Worm (Caenorhabditis elegans) whole organism, young adult: Measurements from ENCODE around the gene srw-98.

Experiments used
- F49E8.2 ChIP-seq: sonication (generic microtip); optimal IDR thresholded peaks from 3 replicates; lab custom pipeline; 2017; ENCODE audit warnings: missing genetic modification characterization, mild to moderate bottlenecking, missing compliant biosample characterization, antibody characterized with exemption, moderate library complexity; ENCODE audit not compliant: insufficient read depth
- ama-1 ChIP-seq, 3 experiments: fragments of 150-350 bp in 1 of 3; sonication (generic microtip) in 2 of 3; optimal IDR thresholded peaks; 2 replicates each; lab custom pipeline; 2014 to 2018; ENCODE audit warnings: missing biosample characterization in 2 of 3, missing genetic modification characterization in 2 of 3, missing genetic modification reagents in 2 of 3
- egl-44 ChIP-seq: fragments of 200-800 bp; sonication (Bioruptor generic); IDR thresholded peaks from 2 replicates; pipeline ENCODE4 v1.3.6; 2022; ENCODE audit warnings: missing genetic modification reagents, missing genetic modification characterization, missing compliant biosample characterization
- hlh-12 ChIP-seq: sonication (generic microtip); optimal IDR thresholded peaks from 2 replicates; lab custom pipeline; 2016; ENCODE audit warnings: missing genetic modification characterization, missing compliant biosample characterization
- snpc-1.3 ChIP-seq: sonication (generic microtip); optimal IDR thresholded peaks from 2 replicates; lab custom pipeline; 2017; ENCODE audit warnings: missing genetic modification characterization, mild to moderate bottlenecking, missing compliant biosample characterization, antibody characterized with exemption, moderate library complexity, missing genotype, missing genetic modification reagents; ENCODE audit not compliant: insufficient read depth
- unc-130 ChIP-seq: sonication (generic microtip); optimal IDR thresholded peaks from 2 replicates; lab custom pipeline; 2016; ENCODE audit warnings: missing genetic modification reagents, missing genetic modification characterization, missing compliant biosample characterization
- unc-62 ChIP-seq: fragments of 150-350 bp; optimal IDR thresholded peaks from 2 replicates; lab custom pipeline; 2014; ENCODE audit warnings: missing biosample characterization, missing genetic modification reagents, missing genetic modification characterization

DNA sequence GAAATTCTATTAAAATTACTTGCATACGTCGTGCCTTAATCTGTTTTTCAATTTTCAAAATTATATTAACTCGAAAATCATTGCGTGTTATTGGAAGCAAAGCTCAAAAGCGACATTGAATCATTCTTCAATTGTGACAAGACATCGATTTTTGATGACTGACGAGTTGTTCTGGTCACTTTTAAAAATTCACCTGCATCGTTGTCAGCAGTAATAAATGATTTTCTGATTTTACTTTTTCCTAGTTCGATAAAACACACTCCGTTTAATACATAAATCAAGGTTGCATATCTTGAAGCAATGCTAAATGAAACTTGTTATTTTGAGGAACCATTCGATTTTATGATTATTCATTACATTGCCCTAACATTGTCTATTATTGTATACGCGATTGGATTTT lies 4.2 kb upstream of the srw-98 start, which contains the start of gene srh-3:
- TF ChIP-seq F49E8.2 (tag; lab: Kevin White, UChicago) (no peak), hlh-12 (tag; lab: Kevin White, UChicago) (no peak), egl-44 (GFP tag; lab: Robert Waterston, UW) (no peak), snpc-1.3 (tag; lab: Kevin White, UChicago) (no peak), ama-1 (optimal IDR thresholded peaks at IDR 0.05; lab: Kevin White, UChicago) (no peak), ama-1 (GFP tag; optimal IDR thresholded peaks at IDR 0.05; lab: Kevin White, UChicago) (no peak), unc-130 (GFP tag; lab: Kevin White, UChicago) (no peak), unc-62 (no peak)
